Fruit fly (Drosophila melanogaster): ENCODE measurements around the gene Nubp2.
A peak's percentile ranks its signal among the peaks of the same experiment; 100 is the strongest.

Nubp2 gene

DNA sequence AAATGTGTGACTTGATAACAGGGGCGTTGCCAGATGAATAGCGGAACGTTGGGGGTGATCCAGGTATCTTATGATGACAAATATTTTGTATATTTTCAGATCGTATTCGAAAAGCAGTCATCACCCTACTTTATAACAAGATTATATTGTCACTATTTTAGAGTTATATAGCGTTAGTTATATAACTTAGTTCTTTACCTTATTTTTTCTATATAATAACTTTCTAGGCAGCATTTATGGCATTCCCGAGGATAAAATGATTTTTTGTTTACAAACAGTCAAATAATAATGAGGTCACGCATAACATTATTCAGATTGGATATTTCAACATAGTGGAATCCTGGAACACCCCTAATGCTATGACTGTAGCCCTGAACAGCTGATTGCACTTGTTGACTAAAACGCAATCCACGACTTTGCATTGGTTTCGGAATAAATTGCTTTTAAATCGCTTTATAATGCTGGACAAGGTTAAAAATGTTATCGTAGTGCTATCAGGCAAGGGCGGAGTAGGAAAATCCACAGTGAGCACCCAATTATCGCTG is at the start of gene Nubp2 (continued):
- TF ChIP-seq Sry-δ (GFP tag; optimal IDR thresholded peaks at IDR 0.05) (peak; percentile 71), Blimp-1 (GFP tag; optimal IDR thresholded peaks at IDR 0.05) (peak; percentile 91), CG11695 (GFP tag; IDR thresholded peaks at IDR 0.05) (peak; percentile 90), aop (GFP tag; IDR thresholded peaks at IDR 0.05) (0 out of 2 replicates have a peak, but pooled peaks have one; percentile 13), Dip3 (GFP tag; optimal IDR thresholded peaks at IDR 0.05) (peak; percentile 94), CG15011 (GFP tag; optimal IDR thresholded peaks at IDR 0.05) (peak; percentile 92), ERR (GFP tag; optimal IDR thresholded peaks at IDR 0.05) (peak; percentile 72), pho (GFP tag; optimal IDR thresholded peaks at IDR 0.05) (peak; percentile 95), bigmax (GFP tag; optimal IDR thresholded peaks at IDR 0.05) (peak; percentile 9), CG12219 (GFP tag; optimal IDR thresholded peaks at IDR 0.05) (peak; percentile 91), lbe (GFP tag; optimal IDR thresholded peaks at IDR 0.05) (peak; percentile 74), corto (GFP tag; optimal IDR thresholded peaks at IDR 0.05) (peak; percentile 74), Fer3 (tag; optimal IDR thresholded peaks at IDR 0.05) (peak; percentile 94), Jarid2 (GFP tag; optimal IDR thresholded peaks at IDR 0.05) (peak; percentile 71), CG1792 (GFP tag; optimal IDR thresholded peaks at IDR 0.05) (peak; percentile 87), fd102C (GFP tag; optimal IDR thresholded peaks at IDR 0.05) (peak; percentile 53), Sin3A (optimal IDR thresholded peaks at IDR 0.05) (peak; percentile 83), CG12659 (GFP tag; optimal IDR thresholded peaks at IDR 0.05) (peak; percentile 98), nmo (GFP tag; optimal IDR thresholded peaks at IDR 0.05) (peak; percentile 98), hbn (GFP tag; IDR thresholded peaks at IDR 0.05; ENCODE audit: partially characterized antibody) (no peak), HLHmδ (GFP tag; optimal IDR thresholded peaks at IDR 0.05) (no peak), CG10274 (GFP tag; optimal IDR thresholded peaks at IDR 0.05) (peak; percentile 82), zen (tag; optimal IDR thresholded peaks at IDR 0.05) (peak; percentile 96), sd (tag; optimal IDR thresholded peaks at IDR 0.05) (peak; percentile 90), mirr (GFP tag; optimal IDR thresholded peaks at IDR 0.05) (peak; percentile 89), CG12104 (GFP tag; optimal IDR thresholded peaks at IDR 0.05) (peak; percentile 95), ssp (GFP tag; IDR thresholded peaks at IDR 0.05) (peak; percentile 90), CG16813 (GFP tag; IDR thresholded peaks at IDR 0.05; ENCODE audit: partially characterized antibody) (no peak; the same call in 2 of the 3 replicates), Poxn (GFP tag; IDR thresholded peaks at IDR 0.05) (peak; percentile 81), CG42726 (GFP tag; IDR thresholded peaks at IDR 0.05; ENCODE audit: partially characterized antibody) (no peak), CG7372 (GFP tag; IDR thresholded peaks at IDR 0.05) (peak; percentile 95), CG13424 (tag; optimal IDR thresholded peaks at IDR 0.05) (peak; percentile 98), eyg (GFP tag; optimal IDR thresholded peaks at IDR 0.05) (peak; percentile 80)

DNA sequence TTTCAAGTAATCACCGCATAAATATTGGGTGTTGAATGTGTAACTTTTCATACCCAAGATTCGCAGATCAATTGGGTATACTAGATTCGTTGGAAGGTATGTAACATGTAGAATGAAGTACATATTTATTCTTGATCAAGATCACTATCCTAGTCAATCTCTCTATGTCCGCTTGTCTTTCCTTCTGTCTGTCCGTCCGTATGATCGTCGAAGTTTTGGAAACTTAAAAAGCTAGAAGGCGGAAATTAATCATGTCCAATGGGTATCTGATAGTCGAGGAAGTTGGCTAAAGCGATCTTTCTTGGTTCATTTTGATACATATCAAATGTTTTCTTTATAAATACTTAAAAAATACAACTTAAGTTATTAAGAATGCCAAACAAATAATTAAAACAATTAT is 38.7 kb upstream of the Nubp2 start:
- TF ChIP-seq Max (GFP tag; optimal IDR thresholded peaks at IDR 0.05) (no peak), eve (GFP tag; optimal IDR thresholded peaks at IDR 0.05) (no peak), dimm (GFP tag; IDR thresholded peaks at IDR 0.05) (no peak), CG15514 (GFP tag; optimal IDR thresholded peaks at IDR 0.05) (no peak), zf30C (GFP tag; optimal IDR thresholded peaks at IDR 0.05) (no peak), nerfin-2 (GFP tag; IDR thresholded peaks at IDR 0.05; ENCODE audit: partially characterized antibody) (peak; percentile 59; the same call in 1 of the 2 replicates), CG2202 (tag; optimal IDR thresholded peaks at IDR 0.05) (no peak), ac (GFP tag; optimal IDR thresholded peaks at IDR 0.05) (no peak), CG12659 (GFP tag; optimal IDR thresholded peaks at IDR 0.05) (no peak), sens-2 (GFP tag; IDR thresholded peaks at IDR 0.05) (no peak), CG13287 (GFP tag; IDR thresholded peaks at IDR 0.05; ENCODE audit: partially characterized antibody) (no peak), HLH4C (GFP tag; IDR thresholded peaks at IDR 0.05; ENCODE audit: partially characterized antibody) (peak; percentile 69), CG6254 (GFP tag; optimal IDR thresholded peaks at IDR 0.05) (no peak), CG15269 (tag; optimal IDR thresholded peaks at IDR 0.05) (no peak), H2.0 (GFP tag; IDR thresholded peaks at IDR 0.05) (no peak), CG6791 (GFP tag; IDR thresholded peaks at IDR 0.05; ENCODE audit: partially characterized antibody) (0 out of 3 replicates have a peak, but pooled peaks have one; percentile 20), CG9215 (GFP tag; IDR thresholded peaks at IDR 0.05) (no peak), Usf (GFP tag; optimal IDR thresholded peaks at IDR 0.05) (no peak)

Measured in whole organism, embryonic.